Worm (Caenorhabditis elegans) whole organism, L2 larva: ENCODE results near the gene C13A2.4.

ENCODE experiments used
- C34F6.9 ChIP-seq: fragments of 150-350 bp; optimal IDR thresholded peaks from 2 replicates; lab custom pipeline; 2014; ENCODE audit warnings: missing biosample characterization, missing genetic modification characterization
- F13H6.1 ChIP-seq: sonication (generic microtip); optimal IDR thresholded peaks from 2 replicates; lab custom pipeline; 2016; ENCODE audit warnings: missing genetic modification characterization, missing compliant biosample characterization
- R02D3.7 ChIP-seq: fragments of 150-350 bp; optimal IDR thresholded peaks from 2 replicates; lab custom pipeline; 2014; ENCODE audit warnings: missing biosample characterization, missing genetic modification characterization
- Y55F3AM.14 ChIP-seq: fragments of 200-800 bp; sonication (Bioruptor generic); optimal IDR thresholded peaks from 2 replicates; lab custom pipeline; 2018; ENCODE audit warnings: mild to moderate bottlenecking, missing genetic modification characterization, missing compliant biosample characterization
- ZK546.5 ChIP-seq: sonication (generic microtip); optimal IDR thresholded peaks from 2 replicates; lab custom pipeline; 2017; ENCODE audit warnings: missing biosample characterization, missing genetic modification characterization
- alr-1 ChIP-seq: fragments of 150-350 bp; optimal IDR thresholded peaks from 2 replicates; lab custom pipeline; 2014; ENCODE audit warnings: missing biosample characterization, missing genetic modification characterization
- aly-2 ChIP-seq: fragments of 150-350 bp; optimal IDR thresholded peaks from 2 replicates; lab custom pipeline; 2014; ENCODE audit warnings: missing biosample characterization, missing genetic modification characterization
- ama-1 ChIP-seq: fragments of 150-350 bp; optimal IDR thresholded peaks from 2 replicates; lab custom pipeline; 2018; ENCODE audit warnings: inconsistent platforms
- ceh-82 ChIP-seq: fragments of 150-350 bp; optimal IDR thresholded peaks from 2 replicates; lab custom pipeline; 2014; ENCODE audit warnings: missing biosample characterization, missing genetic modification characterization
- crh-2 ChIP-seq: sonication (generic microtip); optimal IDR thresholded peaks from 2 replicates; lab custom pipeline; 2017; ENCODE audit warnings: missing biosample characterization, missing genetic modification characterization
- dmd-4 ChIP-seq: sonication (generic microtip); optimal IDR thresholded peaks from 2 replicates; lab custom pipeline; 2017; ENCODE audit warnings: missing biosample characterization, missing genetic modification characterization
- egl-27 ChIP-seq: sonication (generic microtip); optimal IDR thresholded peaks from 3 replicates; lab custom pipeline; 2017; ENCODE audit warnings: missing biosample characterization, missing genetic modification reagents, missing genetic modification characterization
- elt-3 ChIP-seq: sonication (generic microtip); optimal IDR thresholded peaks from 2 replicates; lab custom pipeline; 2017; ENCODE audit warnings: missing biosample characterization, missing genetic modification characterization
- fos-1 ChIP-seq: fragments of 150-350 bp; optimal IDR thresholded peaks from 2 replicates; lab custom pipeline; 2014; ENCODE audit warnings: missing biosample characterization, missing genetic modification characterization
- gmeb-1 ChIP-seq: fragments of 150-350 bp; optimal IDR thresholded peaks from 2 replicates; lab custom pipeline; 2014; ENCODE audit warnings: missing biosample characterization, missing genetic modification characterization
- lin-11 ChIP-seq: fragments of 150-350 bp; sonication (generic microtip); optimal IDR thresholded peaks from 2 replicates; lab custom pipeline; 2014; ENCODE audit warnings: missing biosample characterization, missing genetic modification characterization, inconsistent platforms, mixed read lengths
- lin-13 ChIP-seq: fragments of 150-350 bp; optimal IDR thresholded peaks from 2 replicates; lab custom pipeline; 2014; ENCODE audit warnings: missing biosample characterization, missing genetic modification reagents, missing genetic modification characterization
- lsy-2 ChIP-seq, 2 experiments: fragments of 150-350 bp in 1 of 2; sonication (generic microtip) in 1 of 2; optimal IDR thresholded peaks; 2 replicates each; lab custom pipeline; 2014 to 2017; ENCODE audit warnings: missing biosample characterization in 2 of 2, missing genetic modification characterization in 2 of 2
- mab-5 ChIP-seq: fragments of 150-350 bp; optimal IDR thresholded peaks from 2 replicates; lab custom pipeline; 2014; ENCODE audit warnings: missing biosample characterization, missing genetic modification characterization
- mbf-1 ChIP-seq: sonication (generic microtip); optimal IDR thresholded peaks from 2 replicates; lab custom pipeline; 2017; ENCODE audit warnings: missing biosample characterization, missing genetic modification characterization
- nhr-10 ChIP-seq: sonication (generic microtip); optimal IDR thresholded peaks from 2 replicates; lab custom pipeline; 2017; ENCODE audit warnings: missing biosample characterization, missing genetic modification characterization
- nhr-11 ChIP-seq: fragments of 150-350 bp; optimal IDR thresholded peaks from 2 replicates; lab custom pipeline; 2014; ENCODE audit warnings: missing biosample characterization, missing genetic modification characterization
- nhr-12 ChIP-seq: fragments of 150-350 bp; optimal IDR thresholded peaks from 2 replicates; lab custom pipeline; 2014; ENCODE audit warnings: missing biosample characterization, missing genetic modification characterization
- nhr-129 ChIP-seq: fragments of 150-350 bp; optimal IDR thresholded peaks from 2 replicates; lab custom pipeline; 2014; ENCODE audit warnings: missing biosample characterization, missing genetic modification characterization
- nhr-21 ChIP-seq: fragments of 150-350 bp; optimal IDR thresholded peaks from 2 replicates; lab custom pipeline; 2014; ENCODE audit warnings: missing biosample characterization, missing genetic modification characterization
- nhr-25 ChIP-seq: fragments of 150-350 bp; sonication (generic microtip); optimal IDR thresholded peaks from 3 replicates; lab custom pipeline; 2014; ENCODE audit warnings: missing biosample characterization, missing genetic modification characterization
- nhr-6 ChIP-seq: fragments of 150-350 bp; optimal IDR thresholded peaks from 2 replicates; lab custom pipeline; 2014; ENCODE audit warnings: missing biosample characterization, missing genetic modification characterization
- peb-1 ChIP-seq: fragments of 150-350 bp; optimal IDR thresholded peaks from 2 replicates; lab custom pipeline; 2014; ENCODE audit warnings: missing biosample characterization, missing genetic modification characterization
- sem-4 ChIP-seq: fragments of 150-350 bp; optimal IDR thresholded peaks from 2 replicates; lab custom pipeline; 2014; ENCODE audit warnings: missing biosample characterization, missing genetic modification reagents, missing genetic modification characterization
- sma-3 ChIP-seq: sonication (generic microtip); optimal IDR thresholded peaks from 2 replicates; lab custom pipeline; 2016; ENCODE audit warnings: missing genetic modification reagents, missing genetic modification characterization, missing compliant biosample characterization
- sma-9 ChIP-seq, 2 experiments: fragments of 150-350 bp in 1 of 2; sonication (generic microtip) in 1 of 2; optimal IDR thresholded peaks; 2 replicates each; lab custom pipeline; 2014 to 2016; ENCODE audit warnings: missing genetic modification characterization in 2 of 2, mild to moderate bottlenecking in 1 of 2, missing biosample characterization in 1 of 2, missing compliant biosample characterization in 1 of 2, missing genetic modification reagents in 1 of 2, moderate library complexity in 1 of 2
- unc-39 ChIP-seq: fragments of 150-350 bp; optimal IDR thresholded peaks from 2 replicates; lab custom pipeline; 2014; ENCODE audit warnings: missing biosample characterization, missing genetic modification characterization
- unc-55 ChIP-seq: fragments of 150-350 bp; sonication (generic microtip); optimal IDR thresholded peaks from 3 replicates; lab custom pipeline; 2014; ENCODE audit warnings: missing biosample characterization, missing genetic modification reagents, missing genetic modification characterization
- unc-62 ChIP-seq: fragments of 150-350 bp; optimal IDR thresholded peaks from 2 replicates; lab custom pipeline; 2014; ENCODE audit warnings: missing biosample characterization, missing genetic modification reagents, missing genetic modification characterization
- zag-1 ChIP-seq: fragments of 150-350 bp; optimal IDR thresholded peaks from 2 replicates; lab custom pipeline; 2014; ENCODE audit warnings: missing biosample characterization, missing genetic modification characterization
- ztf-1 ChIP-seq: fragments of 200-800 bp; sonication (Bioruptor generic); conservative IDR thresholded peaks from 2 replicates; pipeline ENCODE4 v1.3.6; 2022; ENCODE audit warnings: missing genetic modification characterization, missing compliant biosample characterization

The C13A2.4 gene

ce11 chrV:7279090-7279489, at the start of gene C13A2.4:
Gene C13A2.4 (plus strand): TSS chrV:7279390.
- no peak for TF ChIP-seq lin-11 (tag; lab: Kevin White, UChicago)
- TF ChIP-seq Y55F3AM.14 (GFP tag; lab: Kevin White, UChicago), result no peak
- no peak for TF ChIP-seq gmeb-1
- no peak for TF ChIP-seq unc-55 (GFP tag; lab: Kevin White, UChicago)
- no peak for TF ChIP-seq sma-9 (GFP tag; optimal IDR thresholded peaks at IDR 0.05; lab: Kevin White, UChicago)
- TF ChIP-seq sma-9 (tag; optimal IDR thresholded peaks at IDR 0.05; lab: Kevin White, UChicago), result no peak
- TF ChIP-seq lin-13 (GFP tag; lab: Kevin White, UChicago), result no peak
- TF ChIP-seq peb-1 (tag; lab: Kevin White, UChicago), result no peak
- TF ChIP-seq, all 48 proteins: peak for 0

ce11 chrV:7230847-7231246, 48.3 kb upstream of the C13A2.4 start, which contains the start of the genes gei-6 and krr-1:
Gene gei-6 (minus strand): TSS chrV:7230848.
Gene krr-1 (plus strand): TSS chrV:7231190.
- peak; percentile 46 for TF ChIP-seq F13H6.1 (tag; lab: Kevin White, UChicago)
- TF ChIP-seq mab-5 (tag; lab: Kevin White, UChicago), result peak; percentile 49
- TF ChIP-seq gmeb-1, result peak; percentile 75
- TF ChIP-seq fos-1 (tag; lab: Kevin White, UChicago), result peak; percentile 15
- no peak for TF ChIP-seq dmd-4 (tag; lab: Kevin White, UChicago)
- TF ChIP-seq unc-39 (tag; lab: Kevin White, UChicago), result no peak
- no peak for TF ChIP-seq mbf-1 (tag; lab: Kevin White, UChicago)
- no peak for TF ChIP-seq egl-27 (tag; lab: Kevin White, UChicago)
- no peak for TF ChIP-seq unc-62 (GFP tag; lab: Kevin White, UChicago)
- peak; percentile 43 for TF ChIP-seq sma-3 (GFP tag; lab: Kevin White, UChicago)
- TF ChIP-seq sma-9 (GFP tag; optimal IDR thresholded peaks at IDR 0.05; lab: Kevin White, UChicago), result peak; percentile 47
- TF ChIP-seq sma-9 (tag; optimal IDR thresholded peaks at IDR 0.05; lab: Kevin White, UChicago), result no peak
- TF ChIP-seq sem-4 (tag; lab: Kevin White, UChicago), result peak; percentile 52
- TF ChIP-seq crh-2, result no peak
- no peak for TF ChIP-seq nhr-6 (tag; lab: Kevin White, UChicago)
- TF ChIP-seq ama-1 (lab: Kevin White, UChicago), result no peak
- TF ChIP-seq nhr-129 (tag; lab: Kevin White, UChicago), result peak; percentile 16
- peak; percentile 79 for TF ChIP-seq unc-55 (GFP tag; lab: Kevin White, UChicago)
- TF ChIP-seq lin-11 (tag; lab: Kevin White, UChicago), result peak; percentile 59
- TF ChIP-seq R02D3.7, result no peak
- TF ChIP-seq nhr-11 (tag; lab: Kevin White, UChicago), result no peak
- TF ChIP-seq C34F6.9 (tag; lab: Kevin White, UChicago), result peak; percentile 29
- TF ChIP-seq ZK546.5 (tag; lab: Kevin White, UChicago), result no peak
- TF ChIP-seq ztf-1 (GFP tag; lab: Robert Waterston, UW), result no peak
- no peak for TF ChIP-seq nhr-12 (tag; lab: Kevin White, UChicago)
- peak in 1 of 2 experiments; percentile 54 for TF ChIP-seq lsy-2 (tag; optimal IDR thresholded peaks at IDR 0.05; lab: Kevin White, UChicago)
- no peak for TF ChIP-seq aly-2 (tag; lab: Kevin White, UChicago)
- peak; percentile 10 for TF ChIP-seq lin-13 (GFP tag; lab: Kevin White, UChicago)
- TF ChIP-seq alr-1 (tag; lab: Kevin White, UChicago), result no peak
- no peak for TF ChIP-seq ceh-82

ce11 chrV:7231524-7231923, 47.7 kb upstream of the C13A2.4 start:
- TF ChIP-seq lin-11 (tag; lab: Kevin White, UChicago) (no peak), sma-3 (GFP tag; lab: Kevin White, UChicago) (no peak), nhr-25 (tag; lab: Kevin White, UChicago) (no peak), unc-55 (GFP tag; lab: Kevin White, UChicago) (no peak), nhr-10 (tag; lab: Kevin White, UChicago) (no peak), ceh-82 (no peak), elt-3 (tag; lab: Kevin White, UChicago) (no peak), nhr-21 (tag; lab: Kevin White, UChicago) (no peak), egl-27 (tag; lab: Kevin White, UChicago) (no peak), zag-1 (tag; lab: Kevin White, UChicago) (no peak), nhr-6 (tag; lab: Kevin White, UChicago) (no peak), mbf-1 (tag; lab: Kevin White, UChicago) (no peak), sem-4 (tag; lab: Kevin White, UChicago) (no peak), C34F6.9 (tag; lab: Kevin White, UChicago) (no peak), gmeb-1 (no peak), ama-1 (lab: Kevin White, UChicago) (no peak), peb-1 (tag; lab: Kevin White, UChicago) (no peak)
